Fruit fly (Drosophila melanogaster): Measurements from ENCODE around the gene CG9917.

CG9917 gene

DNA sequence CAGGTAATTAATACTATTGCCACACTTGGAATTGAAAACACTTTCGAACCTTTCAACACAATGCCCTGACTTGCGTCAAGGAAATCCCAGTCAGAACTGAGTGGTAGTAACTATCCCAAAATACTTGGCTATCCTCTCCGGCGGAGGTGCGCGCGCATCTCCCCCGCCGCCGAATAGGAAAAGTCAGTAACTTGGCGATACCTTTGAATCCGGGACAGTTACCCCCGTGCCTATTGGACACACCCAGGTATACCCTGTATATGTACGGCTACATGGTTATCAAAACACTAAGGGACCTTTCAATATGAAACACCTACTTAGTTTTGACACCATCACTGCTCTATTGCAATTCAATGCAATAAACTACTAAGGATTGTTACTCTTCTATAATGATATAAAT is 7.6 kb upstream of the CG9917 start, which contains the start of gene CG9919:
CG9919 (minus strand) TSS at position 101 of the 400 bp plus-strand sequence.
- no peak for TF ChIP-seq EcR (GFP tag; optimal IDR thresholded peaks at IDR 0.05)

DNA sequence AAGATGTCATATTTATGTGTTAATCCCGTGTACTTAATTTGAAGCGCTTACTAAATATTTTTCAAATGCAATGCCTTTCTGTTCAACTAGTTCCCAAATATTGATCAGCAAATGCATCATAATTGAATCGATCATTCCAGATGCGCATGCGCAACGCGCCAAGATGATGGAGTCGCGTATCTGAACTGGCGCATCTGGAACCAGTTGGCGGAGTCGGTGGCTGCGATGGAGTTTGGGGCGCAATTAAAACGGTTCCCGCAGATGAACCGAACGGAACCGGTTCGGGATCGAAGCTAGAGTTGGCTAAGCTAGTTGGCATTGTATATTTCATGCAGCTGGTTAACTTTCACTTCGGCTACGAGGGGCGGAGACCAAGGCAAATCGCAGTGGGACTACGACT is 2.4 kb upstream of the CG9917 start, which contains the start of gene CalpC:
CalpC (plus strand) TSS at position 292 of the 400 bp plus-strand sequence.
- no peak for TF ChIP-seq CG8478 (optimal IDR thresholded peaks at IDR 0.05)
- no peak for TF ChIP-seq EcR (GFP tag; optimal IDR thresholded peaks at IDR 0.05)
- TF ChIP-seq psq (optimal IDR thresholded peaks at IDR 0.05) = no peak

- TF ChIP-seq usp (GFP tag; optimal IDR thresholded peaks at IDR 0.05) (no peak), psq (optimal IDR thresholded peaks at IDR 0.05) (no peak), Dll (optimal IDR thresholded peaks at IDR 0.05) (no peak), pan (optimal IDR thresholded peaks at IDR 0.05) (no peak), CG8478 (optimal IDR thresholded peaks at IDR 0.05) (no peak), EcR (GFP tag; optimal IDR thresholded peaks at IDR 0.05) (no peak)
These were observed 505 bp upstream of the CG9917 start for dm6 chrX:16323536-16323935.

DNA sequence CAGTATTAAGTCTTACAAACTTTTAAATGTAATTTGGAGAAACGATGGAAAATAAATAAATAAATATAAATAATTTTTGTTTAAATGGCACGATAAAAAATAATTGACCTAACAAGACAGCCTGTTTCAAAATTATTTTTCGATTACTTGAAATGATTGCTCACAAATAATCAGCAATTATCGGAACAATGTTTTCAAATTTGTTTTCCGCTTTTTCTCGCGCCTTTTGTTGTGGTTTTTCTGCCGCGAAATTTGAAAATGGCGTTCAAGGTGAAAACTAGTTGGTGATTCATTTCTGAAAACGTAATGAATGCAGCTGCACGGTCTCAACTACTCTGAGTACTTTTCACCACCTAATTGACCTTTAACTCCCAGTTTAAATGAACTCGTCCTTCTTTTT is 2.0 kb downstream of the CG9917 start:
- no peak for TF ChIP-seq pan (optimal IDR thresholded peaks at IDR 0.05)
- no peak for TF ChIP-seq usp (GFP tag; optimal IDR thresholded peaks at IDR 0.05)
- TF ChIP-seq psq (optimal IDR thresholded peaks at IDR 0.05) = no peak
- no peak for TF ChIP-seq CG8478 (optimal IDR thresholded peaks at IDR 0.05)
- TF ChIP-seq EcR (GFP tag; optimal IDR thresholded peaks at IDR 0.05) = no peak
- no peak for TF ChIP-seq Dll (optimal IDR thresholded peaks at IDR 0.05)

DNA sequence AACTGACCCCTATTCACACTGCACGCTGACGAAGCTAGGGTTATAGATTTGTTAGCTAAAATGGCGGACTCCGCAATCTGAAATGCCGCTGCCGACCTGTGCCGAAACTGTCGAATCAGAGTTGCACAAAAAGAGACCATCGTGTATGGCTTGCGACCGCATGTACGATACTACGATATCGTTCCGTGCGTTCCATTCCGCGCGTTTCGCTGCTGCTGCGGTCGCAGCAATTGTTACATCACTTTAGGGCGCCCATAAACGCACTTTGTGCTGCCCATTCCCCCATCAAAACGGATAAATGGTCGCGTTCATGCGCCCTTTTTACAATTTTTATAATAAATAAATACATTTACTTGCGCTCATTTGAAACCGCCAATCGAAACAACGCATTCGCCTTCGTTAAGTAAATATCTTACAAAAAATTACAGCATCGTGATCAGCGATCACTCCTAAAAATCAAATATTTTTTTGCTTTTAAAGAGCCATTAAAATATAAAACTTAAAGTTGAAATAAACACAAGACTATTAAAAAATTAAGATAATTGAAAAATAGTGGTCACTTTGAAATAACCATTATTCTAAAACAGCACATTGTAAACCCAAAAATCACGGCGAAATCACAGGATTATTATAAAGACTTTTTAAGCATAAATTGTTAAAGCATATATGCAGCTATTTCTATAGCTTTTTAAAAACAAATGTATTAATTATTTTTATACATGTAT is 2.7 kb downstream of the CG9917 start, which contains the start of gene Cyp1:
Cyp1 (minus strand) TSS at position 174 of the 725 bp plus-strand sequence.
- TF ChIP-seq EcR (GFP tag; optimal IDR thresholded peaks at IDR 0.05) (no peak), Dll (optimal IDR thresholded peaks at IDR 0.05) (no peak), usp (GFP tag; optimal IDR thresholded peaks at IDR 0.05) (no peak), CG8478 (optimal IDR thresholded peaks at IDR 0.05) (no peak), psq (optimal IDR thresholded peaks at IDR 0.05) (no peak), pan (optimal IDR thresholded peaks at IDR 0.05) (no peak)

DNA sequence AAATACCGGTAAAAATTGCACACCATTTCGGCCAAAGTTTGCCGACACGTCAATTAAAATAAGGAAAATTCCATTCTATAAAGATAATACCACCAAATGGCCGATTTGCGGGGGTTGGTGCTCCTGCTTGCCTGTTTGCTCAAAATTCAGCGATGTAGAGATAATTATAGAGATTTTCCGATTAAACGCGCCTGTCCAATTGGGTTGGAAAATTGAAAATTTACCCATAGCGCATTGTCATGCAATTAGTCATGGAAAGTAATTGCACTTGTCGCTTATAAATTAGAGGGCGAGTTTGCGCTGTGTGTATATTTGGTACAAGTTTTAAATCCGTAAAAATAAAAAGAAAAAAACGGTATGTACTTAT is 3.5 kb downstream of the CG9917 start:
- TF ChIP-seq EcR (GFP tag; optimal IDR thresholded peaks at IDR 0.05) (no peak), psq (optimal IDR thresholded peaks at IDR 0.05) (no peak), usp (GFP tag; optimal IDR thresholded peaks at IDR 0.05) (no peak), pan (optimal IDR thresholded peaks at IDR 0.05) (no peak), CG8478 (optimal IDR thresholded peaks at IDR 0.05) (no peak), Dll (optimal IDR thresholded peaks at IDR 0.05) (no peak)

- TF ChIP-seq pan (optimal IDR thresholded peaks at IDR 0.05) = no peak
- no peak for TF ChIP-seq EcR (GFP tag; optimal IDR thresholded peaks at IDR 0.05)
- TF ChIP-seq CG8478 (optimal IDR thresholded peaks at IDR 0.05) = no peak
These were observed 4.0 kb downstream of the CG9917 start for dm6 chrX:16318858-16319557.

- no peak for TF ChIP-seq CG8478 (optimal IDR thresholded peaks at IDR 0.05)
- TF ChIP-seq psq (optimal IDR thresholded peaks at IDR 0.05) = no peak
- TF ChIP-seq pan (optimal IDR thresholded peaks at IDR 0.05) = no peak
- no peak for TF ChIP-seq EcR (GFP tag; optimal IDR thresholded peaks at IDR 0.05)
- no peak for TF ChIP-seq usp (GFP tag; optimal IDR thresholded peaks at IDR 0.05)
- TF ChIP-seq Dll (optimal IDR thresholded peaks at IDR 0.05) = no peak
These were observed 9.8 kb downstream of the CG9917 start, which contains the start of the genes CG9915 and SWIP for dm6 chrX:16313078-16313875. Gene CG9915 (minus strand): TSS chrX:16313138. Gene SWIP (plus strand): TSS chrX:16313709.

dm6 chrX:16309764-16310163 is 13.3 kb downstream of the CG9917 start:
- TF ChIP-seq EcR (GFP tag; optimal IDR thresholded peaks at IDR 0.05) = no peak
- no peak for TF ChIP-seq CG8478 (optimal IDR thresholded peaks at IDR 0.05)
- no peak for TF ChIP-seq psq (optimal IDR thresholded peaks at IDR 0.05)
- no peak for TF ChIP-seq usp (GFP tag; optimal IDR thresholded peaks at IDR 0.05)
- TF ChIP-seq pan (optimal IDR thresholded peaks at IDR 0.05) = no peak
- no peak for TF ChIP-seq Dll (optimal IDR thresholded peaks at IDR 0.05)

DNA sequence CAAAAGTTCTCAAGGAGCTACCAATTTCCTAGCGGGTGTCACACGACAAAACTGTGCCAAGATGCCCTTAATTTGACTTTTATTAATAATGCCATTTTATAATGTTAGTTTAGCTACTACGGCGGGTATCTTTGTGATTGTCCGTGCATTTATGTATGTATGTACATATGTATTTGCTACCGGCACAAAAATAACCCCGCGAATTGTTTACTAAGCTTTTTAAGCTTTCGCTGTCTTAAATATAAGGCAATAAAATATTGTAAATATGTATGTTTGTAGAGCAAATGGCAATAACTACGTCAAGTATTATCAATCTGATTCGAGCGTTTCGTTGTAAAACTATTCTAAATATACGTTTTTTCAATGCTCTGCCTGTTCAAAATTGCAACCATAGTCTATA is 14.1 kb downstream of the CG9917 start:
- no peak for TF ChIP-seq Dll (optimal IDR thresholded peaks at IDR 0.05)
- TF ChIP-seq pan (optimal IDR thresholded peaks at IDR 0.05) = no peak
- TF ChIP-seq CG8478 (optimal IDR thresholded peaks at IDR 0.05) = no peak

DNA sequence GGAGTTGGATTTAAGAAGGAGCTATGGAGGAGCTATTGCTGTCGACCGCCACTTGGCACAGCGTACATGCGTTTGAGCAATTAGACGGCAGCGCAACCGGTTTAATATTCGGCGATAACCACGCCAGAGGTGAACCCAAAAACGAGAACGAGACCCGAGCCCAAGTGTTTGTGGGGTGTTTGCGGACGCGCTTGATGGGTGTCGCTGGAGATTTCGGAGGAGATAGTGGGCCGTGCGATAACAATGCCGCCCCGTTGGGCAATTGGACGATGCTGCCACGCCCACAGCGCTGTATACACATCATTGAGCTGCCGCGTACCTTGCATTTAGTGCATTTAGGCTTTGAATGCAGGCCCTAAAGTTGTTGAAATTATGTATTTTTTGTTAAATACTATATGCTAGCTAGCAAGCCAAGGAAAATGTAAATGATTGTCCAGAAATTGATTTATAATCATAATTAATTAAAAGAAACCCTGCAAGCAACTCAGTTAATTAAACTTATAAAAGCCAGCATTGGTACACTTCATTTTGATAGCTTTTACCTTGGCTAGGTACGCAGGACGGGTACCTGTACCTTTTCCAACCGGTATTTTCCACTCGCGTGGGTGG is 14.6 kb downstream of the CG9917 start, which contains the start of gene Had1:
Had1 (minus strand) TSS at position 358 of the 609 bp plus-strand sequence.
- TF ChIP-seq Dll (optimal IDR thresholded peaks at IDR 0.05) = no peak
- no peak for TF ChIP-seq psq (optimal IDR thresholded peaks at IDR 0.05)
- no peak for TF ChIP-seq pan (optimal IDR thresholded peaks at IDR 0.05)
- TF ChIP-seq usp (GFP tag; optimal IDR thresholded peaks at IDR 0.05) = no peak
- TF ChIP-seq EcR (GFP tag; optimal IDR thresholded peaks at IDR 0.05) = no peak
- TF ChIP-seq CG8478 (optimal IDR thresholded peaks at IDR 0.05) = no peak

- no peak for TF ChIP-seq EcR (GFP tag; optimal IDR thresholded peaks at IDR 0.05)
- no peak for TF ChIP-seq pan (optimal IDR thresholded peaks at IDR 0.05)
- no peak for TF ChIP-seq CG8478 (optimal IDR thresholded peaks at IDR 0.05)
- no peak for TF ChIP-seq psq (optimal IDR thresholded peaks at IDR 0.05)
- no peak for TF ChIP-seq usp (GFP tag; optimal IDR thresholded peaks at IDR 0.05)
- no peak for TF ChIP-seq Dll (optimal IDR thresholded peaks at IDR 0.05)
These were observed 19.4 kb downstream of the CG9917 start, which contains the start of gene CG3679 for dm6 chrX:16303636-16304035. Gene CG3679 (plus strand): TSS chrX:16303870.
